Fruit fly (Drosophila melanogaster): ENCODE measurements around the gene CG6041.
A peak's percentile ranks its signal among the peaks of the same experiment; 100 is the strongest.

The CG6041 gene

DNA sequence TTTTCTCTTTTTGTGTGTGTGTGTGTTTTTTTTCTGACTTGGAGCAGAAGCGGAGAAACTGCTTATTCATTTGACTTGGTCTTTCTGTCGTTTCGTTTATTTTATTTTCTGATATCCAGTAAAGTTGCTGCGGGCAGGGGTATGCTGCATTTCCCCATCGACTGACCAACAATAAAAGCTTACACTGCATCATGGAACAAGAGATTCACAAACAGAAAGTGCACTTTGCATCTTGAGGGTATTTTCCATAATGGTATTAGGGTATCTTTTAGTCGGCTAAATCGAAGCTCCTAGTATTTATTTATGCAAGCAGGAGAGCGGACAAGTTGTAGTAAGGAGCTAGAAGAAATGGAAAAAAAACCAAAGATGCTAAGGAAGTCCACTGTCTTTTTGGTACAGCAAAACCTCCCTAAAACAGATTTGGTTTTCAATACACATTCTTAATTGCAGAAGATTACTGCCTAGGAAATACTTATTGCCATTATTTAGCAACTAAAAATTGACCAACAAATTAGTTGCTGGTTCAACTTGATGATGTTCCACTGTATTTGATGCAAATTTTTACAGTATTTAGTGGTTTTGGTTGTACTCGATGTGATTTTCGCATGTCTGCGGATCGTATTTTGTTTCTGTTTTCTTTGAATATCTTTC lies 15.5 kb upstream of the CG6041 start (continued):
- TF ChIP-seq CG15336 (GFP tag; IDR thresholded peaks at IDR 0.05) (peak; percentile 90), cyc (GFP tag; optimal IDR thresholded peaks at IDR 0.05) (peak; percentile 82), vri (GFP tag; optimal IDR thresholded peaks at IDR 0.05) (peak; percentile 28), CG10631 (GFP tag; optimal IDR thresholded peaks at IDR 0.05) (peak; percentile 76), Sox15 (GFP tag; optimal IDR thresholded peaks at IDR 0.05) (peak; percentile 47), CG10669 (GFP tag; optimal IDR thresholded peaks at IDR 0.05) (peak; percentile 75), dsx (GFP tag; optimal IDR thresholded peaks at IDR 0.05; ENCODE audit: poor library complexity, severe bottlenecking) (peak; percentile 79), fd85E (GFP tag; optimal IDR thresholded peaks at IDR 0.05) (peak; percentile 16), svp (GFP tag) (peak; percentile 86), CG3919 (GFP tag; optimal IDR thresholded peaks at IDR 0.05) (peak; percentile 88), Smox (GFP tag; optimal IDR thresholded peaks at IDR 0.05) (peak; percentile 66), Eip78C (GFP tag) (peak; percentile 96), ss (GFP tag; optimal IDR thresholded peaks at IDR 0.05) (peak; percentile 66 to 72), Ets96B (tag; optimal IDR thresholded peaks at IDR 0.05) (peak; percentile 80), spab (GFP tag; optimal IDR thresholded peaks at IDR 0.05) (peak; percentile 50), OdsH (GFP tag; optimal IDR thresholded peaks at IDR 0.05) (peak; percentile 78)

dm6 chrX:5935072-5935738 lies 12.8 kb upstream of the CG6041 start:
- TF ChIP-seq vri (GFP tag; optimal IDR thresholded peaks at IDR 0.05) (no peak), Eip78C (GFP tag) (peak; percentile 60), Hr39 (GFP tag; optimal IDR thresholded peaks at IDR 0.05) (no peak), Hr4 (GFP tag; optimal IDR thresholded peaks at IDR 0.05) (peak; percentile 23), CG6163 (GFP tag; IDR thresholded peaks at IDR 0.05) (peak; percentile 85), Eip75B (GFP tag; optimal IDR thresholded peaks at IDR 0.05) (peak; percentile 41), dsx (GFP tag; optimal IDR thresholded peaks at IDR 0.05; ENCODE audit: poor library complexity, severe bottlenecking) (peak; percentile 75), achi (GFP tag; optimal IDR thresholded peaks at IDR 0.05) (peak; percentile 55), OdsH (GFP tag; optimal IDR thresholded peaks at IDR 0.05) (peak; percentile 46), Met (GFP tag; optimal IDR thresholded peaks at IDR 0.05) (peak; percentile 28), CG6792 (GFP tag; optimal IDR thresholded peaks at IDR 0.05) (peak; percentile 42), CG11294 (GFP tag; IDR thresholded peaks at IDR 0.05) (no peak), fd85E (GFP tag; optimal IDR thresholded peaks at IDR 0.05) (no peak), CG10669 (GFP tag; optimal IDR thresholded peaks at IDR 0.05) (peak; percentile 77), Sox14 (GFP tag; optimal IDR thresholded peaks at IDR 0.05) (peak; percentile 35), CG6276 (GFP tag; optimal IDR thresholded peaks at IDR 0.05) (peak; percentile 90), Eip93F (GFP tag; optimal IDR thresholded peaks at IDR 0.05) (no peak), CG10631 (GFP tag; optimal IDR thresholded peaks at IDR 0.05) (peak; percentile 33), net (GFP tag; optimal IDR thresholded peaks at IDR 0.05) (peak; percentile 72), Sox15 (GFP tag; optimal IDR thresholded peaks at IDR 0.05) (no peak), Sox102F (GFP tag; optimal IDR thresholded peaks at IDR 0.05) (no peak), Lpt (GFP tag; optimal IDR thresholded peaks at IDR 0.05) (peak; percentile 91), acj6 (GFP tag; optimal IDR thresholded peaks at IDR 0.05) (peak; percentile 20), svp (GFP tag) (no peak), CG9139 (GFP tag; optimal IDR thresholded peaks at IDR 0.05) (peak; percentile 89), CG11762 (GFP tag; optimal IDR thresholded peaks at IDR 0.05; ENCODE audit: insufficient read depth) (peak; percentile 1), lz (GFP tag; optimal IDR thresholded peaks at IDR 0.05) (no peak), Smox (GFP tag; optimal IDR thresholded peaks at IDR 0.05) (no peak), CG32006 (GFP tag; optimal IDR thresholded peaks at IDR 0.05) (peak; percentile 84), pdm3 (GFP tag; optimal IDR thresholded peaks at IDR 0.05) (peak; percentile 61), Gug (GFP tag; IDR thresholded peaks at IDR 0.05) (peak; percentile 55), Blimp-1 (GFP tag; optimal IDR thresholded peaks at IDR 0.05) (peak; percentile 30), ss (GFP tag; optimal IDR thresholded peaks at IDR 0.05) (peak; percentile 89 to 96), CG15336 (GFP tag; IDR thresholded peaks at IDR 0.05) (peak; percentile 67), CG4318 (GFP tag; optimal IDR thresholded peaks at IDR 0.05) (peak; percentile 50), Ets21C (GFP tag; optimal IDR thresholded peaks at IDR 0.05) (no peak), CG16779 (tag; optimal IDR thresholded peaks at IDR 0.05) (peak; percentile 86), CG8119 (GFP tag; IDR thresholded peaks at IDR 0.05) (peak; percentile 79), CG11902 (GFP tag; optimal IDR thresholded peaks at IDR 0.05) (no peak), CG31627 (GFP tag; optimal IDR thresholded peaks at IDR 0.05) (no peak), cyc (GFP tag; optimal IDR thresholded peaks at IDR 0.05) (no peak), fkh (GFP tag; optimal IDR thresholded peaks at IDR 0.05) (no peak), Ets96B (tag; optimal IDR thresholded peaks at IDR 0.05) (peak; percentile 82), CG3032 (tag; optimal IDR thresholded peaks at IDR 0.05) (peak; percentile 85)

Measured in whole organism, prepupa.